Fruit fly (Drosophila melanogaster) whole organism, embryonic: ENCODE results near the gene CG8300.

ENCODE experiments used
- Ada2b ChIP-seq: fragments of 200-800 bp; sonication (Bioruptor generic); IDR thresholded peaks from 2 replicates; pipeline ENCODE4 v1.3.6; 2022; ENCODE audit warnings: missing biosample characterization, missing genetic modification characterization
- Bdp1 ChIP-seq: fragments of 200-800 bp; sonication (Bioruptor generic); optimal IDR thresholded peaks from 3 replicates; lab custom pipeline; 2016; ENCODE audit warnings: missing biosample characterization, missing genetic modification characterization
- Bteb2 ChIP-seq: fragments of 200-800 bp; sonication (Bioruptor generic); optimal IDR thresholded peaks from 2 replicates; lab custom pipeline; 2016; ENCODE audit warnings: missing biosample characterization, missing genetic modification characterization
- CG12071 ChIP-seq: fragments of 200-800 bp; sonication (Bioruptor generic); optimal IDR thresholded peaks from 3 replicates; lab custom pipeline; 2018; ENCODE audit warnings: missing biosample characterization, mild to moderate bottlenecking, missing genetic modification characterization
- CG13287 ChIP-seq: fragments of 200-800 bp; sonication (Bioruptor generic); IDR thresholded peaks from 2 replicates; pipeline ENCODE4 v1.3.6; 2022; ENCODE audit warnings: missing biosample characterization, missing genetic modification characterization; ENCODE audit not compliant: partially characterized antibody
- CG13775 ChIP-seq: fragments of 200-800 bp; sonication (Bioruptor generic); optimal IDR thresholded peaks from 3 replicates; lab custom pipeline; 2017; ENCODE audit warnings: missing biosample characterization, mild to moderate bottlenecking, missing genetic modification characterization
- CG14667 ChIP-seq: fragments of 200-800 bp; sonication (Bioruptor generic); IDR thresholded peaks from 2 replicates; pipeline ENCODE4 v1.3.6; 2022; ENCODE audit warnings: missing biosample characterization, missing genetic modification characterization
- CG15479 ChIP-seq: fragments of 200-800 bp; sonication (Bioruptor generic); optimal IDR thresholded peaks from 3 replicates; lab custom pipeline; 2019; ENCODE audit warnings: missing biosample characterization, mild to moderate bottlenecking, missing genetic modification characterization, moderate library complexity
- CG15696 ChIP-seq: fragments of 200-800 bp; sonication (Bioruptor generic); optimal IDR thresholded peaks from 2 replicates; lab custom pipeline; 2019; ENCODE audit warnings: missing biosample characterization, mild to moderate bottlenecking, missing genetic modification characterization, moderate library complexity
- CG16863 ChIP-seq: fragments of 200-800 bp; sonication (Bioruptor generic); optimal IDR thresholded peaks from 3 replicates; lab custom pipeline; 2016; ENCODE audit warnings: missing biosample characterization, missing genetic modification characterization
- CG17385 ChIP-seq: fragments of 200-800 bp; sonication (Bioruptor generic); optimal IDR thresholded peaks from 3 replicates; lab custom pipeline; 2018; ENCODE audit warnings: missing biosample characterization, mild to moderate bottlenecking, missing genetic modification characterization
- CG2678 ChIP-seq: fragments of 200-800 bp; sonication (Bioruptor generic); optimal IDR thresholded peaks from 3 replicates; lab custom pipeline; 2019; ENCODE audit warnings: missing biosample characterization, mild to moderate bottlenecking, missing genetic modification characterization, moderate library complexity
- CG2875 ChIP-seq: fragments of 200-800 bp; sonication (Bioruptor generic); optimal IDR thresholded peaks from 2 replicates; lab custom pipeline; 2017; ENCODE audit warnings: missing biosample characterization, mild to moderate bottlenecking, missing genetic modification characterization, missing genetic modification reagents
- CG33557 ChIP-seq: fragments of 200-800 bp; sonication (Bioruptor generic); optimal IDR thresholded peaks from 2 replicates; lab custom pipeline; 2019; ENCODE audit warnings: missing biosample characterization, mild to moderate bottlenecking, missing genetic modification characterization, moderate library complexity
- CG34376 ChIP-seq: fragments of 200-800 bp; sonication (Bioruptor generic); optimal IDR thresholded peaks from 2 replicates; lab custom pipeline; 2018; ENCODE audit warnings: missing biosample characterization, mild to moderate bottlenecking, missing genetic modification characterization
- CG42726 ChIP-seq: fragments of 200-800 bp; sonication (Bioruptor generic); IDR thresholded peaks from 2 replicates; pipeline ENCODE4 v1.3.6; 2022; ENCODE audit warnings: missing biosample characterization, missing genetic modification characterization; ENCODE audit not compliant: partially characterized antibody
- CG4360 ChIP-seq: fragments of 200-800 bp; sonication (Bioruptor generic); IDR thresholded peaks from 2 replicates; pipeline ENCODE4 v1.3.6; 2022; ENCODE audit warnings: missing biosample characterization, missing genetic modification characterization
- CG4707 ChIP-seq: fragments of 200-800 bp; sonication (Bioruptor generic); optimal IDR thresholded peaks from 2 replicates; lab custom pipeline; 2018; ENCODE audit warnings: missing biosample characterization, mild to moderate bottlenecking, missing genetic modification characterization, moderate library complexity
- CG8290 ChIP-seq, 3 experiments: fragments of 200-800 bp; sonication (Bioruptor generic); optimal IDR thresholded peaks; 2 replicates each; lab custom pipeline; 2016 to 2019; ENCODE audit warnings: missing biosample characterization in 3 of 3, missing genetic modification characterization in 3 of 3, mild to moderate bottlenecking in 2 of 3, moderate library complexity in 1 of 3
- CG9797 ChIP-seq: fragments of 200-800 bp; sonication (Bioruptor generic); optimal IDR thresholded peaks from 3 replicates; lab custom pipeline; 2018; ENCODE audit warnings: missing biosample characterization, mild to moderate bottlenecking, missing genetic modification characterization
- Chrac-16 ChIP-seq: fragments of 200-800 bp; sonication (Bioruptor generic); optimal IDR thresholded peaks from 3 replicates; lab custom pipeline; 2016; ENCODE audit warnings: missing biosample characterization, missing genetic modification characterization
- CrebB ChIP-seq: fragments of 200-800 bp; sonication (Bioruptor generic); optimal IDR thresholded peaks from 3 replicates; lab custom pipeline; 2018; ENCODE audit warnings: missing biosample characterization, mild to moderate bottlenecking, missing genetic modification characterization
- Doc3 ChIP-seq: fragments of 200-800 bp; sonication (Bioruptor generic); IDR thresholded peaks from 3 replicates; pipeline ENCODE4 v1.3.6; 2022; ENCODE audit warnings: missing biosample characterization, missing genetic modification characterization; ENCODE audit not compliant: partially characterized antibody
- Hey ChIP-seq: fragments of 200-800 bp; sonication (Bioruptor generic); optimal IDR thresholded peaks from 3 replicates; lab custom pipeline; 2018; ENCODE audit warnings: missing biosample characterization, mild to moderate bottlenecking, missing genetic modification characterization
- Hr3 ChIP-seq: fragments of 200-800 bp; sonication (Bioruptor generic); optimal IDR thresholded peaks from 3 replicates; lab custom pipeline; 2016; ENCODE audit warnings: missing biosample characterization, missing genetic modification characterization
- Hr39 ChIP-seq: fragments of >200 bp; optimal IDR thresholded peaks from 2 replicates; lab custom pipeline; 2017
- MBD-R2 ChIP-seq: fragments of 200-800 bp; sonication (Bioruptor generic); IDR thresholded peaks from 2 replicates; pipeline ENCODE4 v1.3.6; 2022; ENCODE audit warnings: missing biosample characterization, missing genetic modification characterization
- Max ChIP-seq: fragments of 200-800 bp; sonication (Bioruptor generic); optimal IDR thresholded peaks from 2 replicates; lab custom pipeline; 2016; ENCODE audit warnings: missing biosample characterization, mild to moderate bottlenecking, missing genetic modification characterization
- al ChIP-seq: fragments of 200-800 bp; sonication (Bioruptor generic); IDR thresholded peaks from 2 replicates; pipeline ENCODE4 v1.3.6; 2022; ENCODE audit warnings: missing biosample characterization, missing genetic modification characterization
- ap ChIP-seq: fragments of 200-800 bp; sonication (Bioruptor generic); IDR thresholded peaks from 2 replicates; pipeline ENCODE4 v1.3.6; 2022; ENCODE audit warnings: missing biosample characterization, missing genetic modification characterization
- ash1 ChIP-seq: fragments of 200-800 bp; sonication (Bioruptor generic); optimal IDR thresholded peaks from 2 replicates; lab custom pipeline; 2018; ENCODE audit warnings: missing biosample characterization, mild to moderate bottlenecking, missing genetic modification characterization
- bigmax ChIP-seq: fragments of 200-800 bp; sonication (Bioruptor generic); optimal IDR thresholded peaks from 2 replicates; lab custom pipeline; 2018; ENCODE audit warnings: missing biosample characterization, mild to moderate bottlenecking, missing genetic modification characterization
- bowl ChIP-seq: fragments of 200-800 bp; sonication (Bioruptor generic); IDR thresholded peaks from 2 replicates; pipeline ENCODE4 v1.3.6; 2022; ENCODE audit warnings: missing biosample characterization, missing genetic modification characterization
- bsh ChIP-seq, 2 experiments: fragments of 200-800 bp; sonication (Bioruptor generic); optimal IDR thresholded peaks; 2 replicates each; lab custom pipeline; 2017 to 2018; ENCODE audit warnings: mild to moderate bottlenecking in 2 of 2, missing biosample characterization in 2 of 2, missing genetic modification characterization in 2 of 2, moderate library complexity in 1 of 2
- cg ChIP-seq: fragments of 200-800 bp; sonication (Bioruptor generic); optimal IDR thresholded peaks from 3 replicates; lab custom pipeline; 2019; ENCODE audit warnings: missing biosample characterization, mild to moderate bottlenecking, missing genetic modification characterization, moderate library complexity
- dan ChIP-seq: fragments of 200-800 bp; sonication (Bioruptor generic); IDR thresholded peaks from 2 replicates; pipeline ENCODE4 v1.3.6; 2022; ENCODE audit warnings: missing biosample characterization, missing genetic modification characterization
- fru ChIP-seq: fragments of >200 bp; optimal IDR thresholded peaks from 2 replicates; lab custom pipeline; 2017
- fu2 ChIP-seq: fragments of 200-800 bp; sonication (Bioruptor generic); optimal IDR thresholded peaks from 2 replicates; lab custom pipeline; 2016; ENCODE audit warnings: missing biosample characterization, missing genetic modification characterization
- ken ChIP-seq: fragments of 200-800 bp; sonication (Bioruptor generic); IDR thresholded peaks from 3 replicates; pipeline ENCODE4 v1.3.6; 2022; ENCODE audit warnings: missing biosample characterization, missing genetic modification characterization
- nerfin-1 ChIP-seq: fragments of 200-800 bp; sonication (Bioruptor generic); optimal IDR thresholded peaks from 3 replicates; lab custom pipeline; 2019; ENCODE audit warnings: missing biosample characterization, mild to moderate bottlenecking, missing genetic modification characterization, moderate library complexity
- nmo ChIP-seq: fragments of 200-800 bp; sonication (Bioruptor generic); optimal IDR thresholded peaks from 2 replicates; lab custom pipeline; 2018; ENCODE audit warnings: missing biosample characterization, mild to moderate bottlenecking, missing genetic modification characterization, moderate library complexity
- oc ChIP-seq: fragments of 200-800 bp; sonication (Bioruptor generic); optimal IDR thresholded peaks from 2 replicates; lab custom pipeline; 2018; ENCODE audit warnings: missing biosample characterization, mild to moderate bottlenecking, missing genetic modification characterization, moderate library complexity
- odd ChIP-seq: fragments of 200-800 bp; sonication (Bioruptor generic); optimal IDR thresholded peaks from 2 replicates; lab custom pipeline; 2017; ENCODE audit warnings: missing biosample characterization, mild to moderate bottlenecking, missing genetic modification characterization
- row ChIP-seq: fragments of 200-800 bp; sonication (Bioruptor generic); IDR thresholded peaks from 3 replicates; pipeline ENCODE4 v1.3.6; 2022; ENCODE audit warnings: missing biosample characterization, missing genetic modification characterization
- sisA ChIP-seq: fragments of 200-800 bp; sonication (Bioruptor generic); IDR thresholded peaks from 2 replicates; pipeline ENCODE4 v1.3.6; 2022; ENCODE audit warnings: missing biosample characterization, missing genetic modification characterization
- slbo ChIP-seq: fragments of 200-800 bp; sonication (Bioruptor generic); IDR thresholded peaks from 2 replicates; pipeline ENCODE4 v1.3.6; 2022; ENCODE audit warnings: missing biosample characterization, missing genetic modification characterization
- tin ChIP-seq: fragments of 200-800 bp; sonication (Bioruptor generic); optimal IDR thresholded peaks from 3 replicates; lab custom pipeline; 2016; ENCODE audit warnings: missing biosample characterization, missing genetic modification characterization
- tio ChIP-seq: fragments of 200-800 bp; sonication (Bioruptor generic); optimal IDR thresholded peaks from 2 replicates; lab custom pipeline; 2017; ENCODE audit warnings: missing biosample characterization, missing genetic modification characterization, inconsistent platforms
- yki ChIP-seq: fragments of >200 bp; optimal IDR thresholded peaks from 3 replicates; lab custom pipeline; 2018
- zf30C ChIP-seq: fragments of 200-800 bp; sonication (Bioruptor generic); optimal IDR thresholded peaks from 3 replicates; lab custom pipeline; 2018; ENCODE audit warnings: missing biosample characterization, mild to moderate bottlenecking, missing genetic modification characterization

The CG8300 gene

DNA sequence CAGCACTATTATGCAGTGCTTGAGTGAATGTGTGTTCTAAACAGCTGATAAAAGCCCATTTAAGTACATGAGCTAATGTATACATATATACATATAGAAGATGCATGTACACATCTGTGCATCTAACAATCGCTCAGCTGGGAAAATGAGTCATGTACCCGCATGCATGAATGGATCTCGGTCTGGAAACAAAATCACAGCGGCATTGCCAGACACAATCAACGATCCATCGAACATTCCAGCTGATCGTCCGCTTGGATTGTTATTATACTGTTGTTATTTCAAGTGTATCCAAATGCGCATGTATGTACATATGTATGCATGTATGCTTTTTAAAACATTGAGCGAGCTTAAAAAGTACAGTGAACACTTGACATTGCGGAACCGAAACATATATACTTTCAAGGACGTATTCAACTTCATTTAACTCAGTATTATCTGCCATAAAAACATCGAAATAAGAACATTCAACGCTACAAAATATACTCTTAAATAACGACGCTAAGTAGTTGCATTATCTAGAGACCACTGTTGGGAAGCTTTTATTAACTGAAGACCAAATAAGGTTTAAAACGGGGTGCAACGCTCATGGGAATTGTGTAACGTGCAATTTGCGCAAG lies 9.3 kb upstream of the CG8300 start (continued):
- TF ChIP-seq CG4360 (GFP tag; lab: Robert Waterston, UW), result no peak
- TF ChIP-seq CG9797 (GFP tag; lab: Kevin White, UChicago), result no peak
- TF ChIP-seq cg, result peak; percentile 50
- TF ChIP-seq oc, result peak; percentile 75
- peak; percentile 59 for TF ChIP-seq Chrac-16 (GFP tag; lab: Kevin White, UChicago)
- no peak for TF ChIP-seq yki (lab: Kevin White, UChicago)
- TF ChIP-seq CG33557 (GFP tag; lab: Kevin White, UChicago), result peak; percentile 48
- TF ChIP-seq CG42726 (GFP tag; lab: Robert Waterston, UW), result no peak
- TF ChIP-seq CG4707 (GFP tag; lab: Kevin White, UChicago), result peak; percentile 62
- TF ChIP-seq CG15479 (GFP tag; lab: Kevin White, UChicago), result no peak
- peak; percentile 86 for TF ChIP-seq ken (GFP tag; lab: Robert Waterston, UW)
- peak; percentile 58 for TF ChIP-seq al (GFP tag; lab: Robert Waterston, UW)
- TF ChIP-seq CG13287 (GFP tag; lab: Robert Waterston, UW), result no peak
- TF ChIP-seq Bteb2 (GFP tag; lab: Kevin White, UChicago), result peak; percentile 51
- peak; percentile 64 for TF ChIP-seq CG16863 (GFP tag; lab: Kevin White, UChicago)
- peak; percentile 76 for TF ChIP-seq slbo (GFP tag; lab: Robert Waterston, UW)
- peak; percentile 82 for TF ChIP-seq nerfin-1 (tag; lab: Kevin White, UChicago)
- peak; percentile 67 for TF ChIP-seq CG14667 (GFP tag; lab: Robert Waterston, UW)
- TF ChIP-seq CG8290 (GFP tag; optimal IDR thresholded peaks at IDR 0.05; lab: Kevin White, UChicago), result no peak
- peak; percentile 14 to 93 for TF ChIP-seq CG8290 (tag; optimal IDR thresholded peaks at IDR 0.05; lab: Kevin White, UChicago)
- peak; percentile 33 for TF ChIP-seq fu2
- peak; percentile 82 for TF ChIP-seq sisA (GFP tag; lab: Robert Waterston, UW)
- peak; percentile 68 for TF ChIP-seq Hr3 (GFP tag; lab: Kevin White, UChicago)
- TF ChIP-seq tin (GFP tag; lab: Kevin White, UChicago), result peak; percentile 77
- peak; percentile 55 for TF ChIP-seq tio (GFP tag; lab: Kevin White, UChicago)
- TF ChIP-seq CG12071 (GFP tag; lab: Kevin White, UChicago), result peak; percentile 86
- no peak for TF ChIP-seq bigmax
- peak; percentile 34 for TF ChIP-seq CG15696 (tag; lab: Kevin White, UChicago)
- no peak for TF ChIP-seq Hr39 (lab: Kevin White, UChicago)
- peak; percentile 41; the same call in 1 of the 2 replicates for TF ChIP-seq MBD-R2
- peak; percentile 80 for TF ChIP-seq CG17385
- peak; percentile 63 for TF ChIP-seq zf30C
- TF ChIP-seq row, result peak; percentile 81
- no peak for TF ChIP-seq dan (GFP tag; lab: Robert Waterston, UW)
- TF ChIP-seq Ada2b (GFP tag; lab: Robert Waterston, UW), result peak; percentile 83
- TF ChIP-seq CrebB (tag; lab: Kevin White, UChicago), result peak; percentile 33
- TF ChIP-seq Hey (tag; lab: Kevin White, UChicago), result no peak
- TF ChIP-seq CG2875, result peak; percentile 51
- TF ChIP-seq bsh (GFP tag; optimal IDR thresholded peaks at IDR 0.05; lab: Kevin White, UChicago), result peak in 1 of 2 experiments; percentile 86
- TF ChIP-seq bowl (GFP tag; lab: Robert Waterston, UW), result peak; percentile 76
- TF ChIP-seq CG34376 (GFP tag; lab: Kevin White, UChicago), result peak; percentile 56
- TF ChIP-seq Max (GFP tag; lab: Kevin White, UChicago), result peak; percentile 55
- TF ChIP-seq Bdp1 (GFP tag; lab: Kevin White, UChicago), result peak; percentile 43
- TF ChIP-seq ash1 (GFP tag; lab: Kevin White, UChicago), result no peak
- no peak for TF ChIP-seq Doc3
- no peak for TF ChIP-seq fru
- TF ChIP-seq CG13775 (GFP tag; lab: Kevin White, UChicago), result peak; percentile 24
- peak; percentile 88 for TF ChIP-seq CG2678 (tag; lab: Kevin White, UChicago)
- TF ChIP-seq ap (GFP tag; lab: Robert Waterston, UW), result peak; percentile 80
- TF ChIP-seq odd (GFP tag; lab: Kevin White, UChicago), result peak; percentile 67
- peak; percentile 72 for TF ChIP-seq nmo (GFP tag; lab: Kevin White, UChicago)
